Worm (Caenorhabditis elegans): ENCODE data around the gene T28A11.22.

T28A11.22 gene

ce11 chrV:3279138-3279537, 21.8 kb downstream of the T28A11.22 start:
- TF ChIP-seq hmg-1.1 (GFP tag; IDR thresholded peaks at IDR 0.05) (no peak), dmd-6 (GFP tag; IDR thresholded peaks at IDR 0.05) (peak; percentile 40), skn-1 (tag; optimal IDR thresholded peaks at IDR 0.05) (no peak), daf-16 (GFP tag; optimal IDR thresholded peaks at IDR 0.05) (peak in 1 of 2 experiments; percentile 86), daf-16 (tag; optimal IDR thresholded peaks at IDR 0.05) (no peak), aha-1 (tag) (peak; percentile 35), dmd-8 (GFP tag; IDR thresholded peaks at IDR 0.05) (no peak), nhr-28 (tag; optimal IDR thresholded peaks at IDR 0.05) (peak; percentile 10), hlh-11 (tag; optimal IDR thresholded peaks at IDR 0.05) (peak; percentile 54)

DNA sequence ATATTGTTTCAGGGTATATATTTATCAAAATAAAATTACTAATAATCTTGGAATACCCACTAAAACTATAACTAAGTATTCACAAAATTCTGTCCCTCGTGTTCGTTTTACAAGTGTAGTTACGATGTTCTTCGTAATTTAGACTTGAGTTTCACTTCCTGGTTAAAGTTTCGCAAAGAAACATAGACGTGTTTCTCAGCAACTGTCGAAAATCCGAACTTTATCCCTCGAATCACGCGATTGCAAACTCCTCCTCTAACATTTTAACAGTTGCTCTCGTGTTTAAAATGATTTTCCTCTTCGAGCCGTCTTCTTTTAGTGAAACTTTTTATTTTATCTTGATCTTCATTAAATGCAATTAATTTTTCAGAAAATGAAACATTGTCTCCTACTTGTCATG, 22.6 kb downstream of the T28A11.22 start, which contains the start of gene T28A11.2:
Gene T28A11.2, plus strand, starts transcription at position 371 of the 400 bp plus-strand sequence.
- TF ChIP-seq hlh-11 (tag; optimal IDR thresholded peaks at IDR 0.05), result peak; percentile 26
- no peak for TF ChIP-seq unc-39 (tag; optimal IDR thresholded peaks at IDR 0.05)

DNA sequence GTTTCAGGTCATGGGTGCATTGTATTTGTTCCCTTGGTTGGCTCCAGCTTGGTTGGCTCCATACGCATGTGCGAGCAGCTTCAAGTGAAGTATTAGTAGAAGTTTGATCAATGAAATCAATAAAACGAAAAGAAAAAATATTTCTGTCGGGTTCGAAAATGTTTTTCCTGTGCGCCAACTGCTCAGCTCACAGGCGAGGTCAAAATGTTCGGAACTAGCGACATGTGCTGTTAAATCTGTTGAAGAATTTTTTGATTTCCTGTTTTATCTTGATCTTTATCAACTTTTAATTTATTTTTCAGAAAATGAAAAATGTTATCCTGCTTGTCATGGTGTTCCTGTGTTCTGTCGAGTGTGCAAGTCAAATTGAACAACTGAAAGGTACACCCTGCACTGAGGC, 24.1 kb downstream of the T28A11.22 start, which contains the start of gene T28A11.25:
Gene T28A11.25, plus strand, starts transcription at position 301 of the 400 bp plus-strand sequence.
- TF ChIP-seq daf-16 (GFP tag; optimal IDR thresholded peaks at IDR 0.05), result peak in 1 of 2 experiments; percentile 33
- no peak for TF ChIP-seq daf-16 (tag; optimal IDR thresholded peaks at IDR 0.05)
- no peak for TF ChIP-seq mes-2 (tag; optimal IDR thresholded peaks at IDR 0.05; ENCODE audit: poor library complexity, severe bottlenecking)

DNA sequence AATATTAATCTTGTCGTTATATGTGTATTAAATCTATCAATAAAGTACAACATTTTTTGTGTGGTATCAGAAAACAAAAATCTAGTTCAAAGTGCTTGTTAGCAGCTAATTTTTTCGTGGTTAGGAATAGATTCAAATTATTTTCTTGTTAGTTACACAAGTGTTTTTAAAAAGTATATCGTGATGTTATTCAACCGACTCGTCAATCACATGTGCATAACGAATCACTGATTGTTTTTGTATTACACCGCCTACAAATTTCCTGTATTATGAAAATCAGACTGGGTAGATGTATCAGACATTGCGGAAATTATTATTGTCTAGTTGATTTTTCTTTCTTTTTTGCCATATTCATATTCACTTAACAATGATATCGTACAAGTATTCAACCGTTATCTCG, 25.6 kb downstream of the T28A11.22 start, which contains the start of gene str-64:
Gene str-64, plus strand, starts transcription at position 301 of the 400 bp plus-strand sequence.
- TF ChIP-seq Y48G9A.11 (GFP tag; IDR thresholded peaks at IDR 0.05) (no peak), unc-62 (GFP tag; optimal IDR thresholded peaks at IDR 0.05 in 1 of 2) (peak in 1 of 2 experiments; percentile 73), unc-62 (tag; optimal IDR thresholded peaks at IDR 0.05) (no peak), aha-1 (tag) (peak; percentile 18)

- peak in 1 of 2 experiments; percentile 25 for TF ChIP-seq unc-62 (GFP tag; optimal IDR thresholded peaks at IDR 0.05 in 1 of 2)
- TF ChIP-seq unc-62 (tag; optimal IDR thresholded peaks at IDR 0.05), result no peak
- 0 out of 2 replicates have a peak, but pooled peaks have one; percentile 24 for TF ChIP-seq ZK337.2 (GFP tag; IDR thresholded peaks at IDR 0.05)
- peak; percentile 49 for TF ChIP-seq aha-1 (tag)
- no peak for TF ChIP-seq ZK546.5 (tag; optimal IDR thresholded peaks at IDR 0.05)
- TF ChIP-seq pha-4 (GFP tag; IDR thresholded peaks at IDR 0.05), result no peak
- TF ChIP-seq pha-4 (tag; optimal IDR thresholded peaks at IDR 0.05), result no peak
Observed at ce11 chrV:3284629-3285028, 27.3 kb downstream of the T28A11.22 start, which contains the start of gene F35F10.5. F35F10.5 (plus strand) TSS chrV:3284929.

DNA sequence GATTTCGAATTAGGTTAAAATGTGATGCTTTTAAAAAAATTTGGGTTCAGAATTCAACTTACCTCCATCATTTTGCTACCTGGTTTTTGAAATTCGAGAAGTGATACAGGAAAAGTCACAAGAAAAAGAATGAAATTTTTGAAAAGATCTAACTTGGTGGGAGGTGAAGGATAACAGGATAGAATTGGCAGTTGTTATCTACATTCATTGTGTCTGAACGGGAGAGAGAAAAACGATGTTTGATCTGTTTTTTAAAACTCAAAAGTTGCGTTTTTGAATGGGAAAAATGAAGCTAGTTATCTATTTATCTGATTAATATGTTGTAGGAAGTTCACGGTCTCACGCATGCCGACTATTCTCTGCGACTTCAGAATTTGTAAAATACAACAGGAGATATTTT, 30.0 kb downstream of the T28A11.22 start, which contains the start of gene F35F10.7:
Gene F35F10.7, minus strand, starts transcription at position 101 of the 400 bp plus-strand sequence.
- no peak for TF ChIP-seq attf-4 (tag; optimal IDR thresholded peaks at IDR 0.05)
- no peak for TF ChIP-seq snpc-1.2 (GFP tag; IDR thresholded peaks at IDR 0.05)
- TF ChIP-seq hif-1 (tag; optimal IDR thresholded peaks at IDR 0.05), result no peak
- TF ChIP-seq Y105C5A.15 (GFP tag; IDR thresholded peaks at IDR 0.05), result no peak
- no peak for TF ChIP-seq cey-2 (tag; optimal IDR thresholded peaks at IDR 0.05; ENCODE audit: borderline replicate concordance, insufficient read depth)
- TF ChIP-seq madf-9 (GFP tag; conservative IDR thresholded peaks at IDR 0.05), result no peak
- TF ChIP-seq pha-4 (GFP tag; IDR thresholded peaks at IDR 0.05), result no peak
- no peak for TF ChIP-seq pha-4 (tag; optimal IDR thresholded peaks at IDR 0.05)
- TF ChIP-seq unc-39 (tag; optimal IDR thresholded peaks at IDR 0.05), result no peak
- no peak for TF ChIP-seq mep-1 (tag; optimal IDR thresholded peaks at IDR 0.05)
- TF ChIP-seq ztf-7 (tag; optimal IDR thresholded peaks at IDR 0.05), result no peak

DNA sequence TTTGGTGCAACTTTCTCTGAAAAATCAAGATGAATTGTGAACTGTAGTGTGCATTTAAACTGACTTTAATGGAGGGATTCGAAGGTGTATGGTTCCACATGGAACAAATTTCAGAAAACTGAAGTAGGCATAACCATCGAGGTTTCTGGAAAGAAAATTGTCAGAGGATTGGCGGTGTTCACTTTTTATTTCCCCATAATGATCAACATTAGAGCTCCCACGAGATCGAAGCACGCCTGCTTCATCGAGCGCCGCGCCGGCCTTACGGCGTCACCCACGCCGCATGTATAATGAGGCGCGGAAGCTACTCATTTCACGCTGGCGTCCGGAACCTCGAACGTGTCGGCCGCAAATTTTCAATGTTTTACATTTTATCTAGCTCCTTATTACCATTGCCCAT, 30.8 kb downstream of the T28A11.22 start:
- 0 out of 4 replicates have a peak, but pooled peaks of 1 of the 2 experiments have one; percentile 13 for TF ChIP-seq madf-5 (GFP tag; IDR thresholded peaks at IDR 0.05)
- TF ChIP-seq tag-97 (GFP tag; IDR thresholded peaks at IDR 0.05), result no peak
- peak; percentile 34 for TF ChIP-seq aha-1 (tag)
- no peak for TF ChIP-seq ztf-7 (tag; optimal IDR thresholded peaks at IDR 0.05)
- no peak for TF ChIP-seq ceh-62 (tag; optimal IDR thresholded peaks at IDR 0.05)
